Worm (Caenorhabditis elegans) whole organism, L3 larva: ENCODE measurements around the gene fbxa-100.

ENCODE experiments used
- ama-1 ChIP-seq: fragments of 150-350 bp; optimal IDR thresholded peaks from 2 replicates; lab custom pipeline; 2018
- elt-2 ChIP-seq: sonication (generic microtip); optimal IDR thresholded peaks from 2 replicates; lab custom pipeline; 2016; ENCODE audit warnings: missing genetic modification reagents, mild to moderate bottlenecking, missing genetic modification characterization, missing compliant biosample characterization
- elt-3 ChIP-seq, 3 experiments: fragments of 150-350 bp in 1 of 3; sonication (generic microtip) in 2 of 3; optimal IDR thresholded peaks; 2 replicates in 2 of 3; 4 replicates in 1 of 3; lab custom pipeline; 2014 to 2017; ENCODE audit warnings: missing biosample characterization in 3 of 3, missing genetic modification characterization in 3 of 3
- nhr-11 ChIP-seq: fragments of 150-350 bp; optimal IDR thresholded peaks from 2 replicates; lab custom pipeline; 2014; ENCODE audit warnings: missing biosample characterization, missing genetic modification characterization
- nhr-77 ChIP-seq: fragments of 150-350 bp; optimal IDR thresholded peaks from 2 replicates; lab custom pipeline; 2014; ENCODE audit warnings: missing biosample characterization, missing genetic modification characterization
- pqm-1 ChIP-seq: fragments of 150-350 bp; optimal IDR thresholded peaks from 2 replicates; lab custom pipeline; 2017; ENCODE audit warnings: missing biosample characterization, missing genetic modification characterization, inconsistent platforms
- skn-1 ChIP-seq: fragments of 150-350 bp; optimal IDR thresholded peaks from 2 replicates; lab custom pipeline; 2014; ENCODE audit warnings: missing biosample characterization, missing genetic modification characterization

DNA sequence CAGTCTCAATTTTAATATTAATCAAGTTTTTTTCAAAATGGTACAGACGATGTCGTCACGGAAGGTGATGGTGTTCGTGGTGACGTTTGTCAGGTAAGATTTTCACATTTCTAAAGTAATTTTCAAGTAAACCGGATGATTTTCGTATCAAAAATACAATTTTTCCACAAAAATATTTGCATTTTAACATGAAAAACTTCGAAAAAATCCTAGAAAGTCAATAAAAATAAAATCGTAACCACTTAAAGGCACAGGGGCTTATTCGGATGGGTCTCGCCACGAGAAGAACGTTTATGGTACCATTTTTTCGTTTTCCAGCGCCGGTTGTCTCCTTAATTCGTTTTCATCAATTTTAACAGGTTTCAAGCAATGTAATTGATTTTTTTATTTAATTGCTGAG is 37.6 kb downstream of the fbxa-100 start, which contains the start of gene T10C6.6:
- TF ChIP-seq skn-1 (no peak), pqm-1 (tag; lab: Kevin White, UChicago) (no peak), elt-2 (tag; lab: Kevin White, UChicago) (no peak), nhr-11 (tag; lab: Kevin White, UChicago) (no peak), elt-3 (tag; optimal IDR thresholded peaks at IDR 0.05; lab: Kevin White, UChicago) (no peak), nhr-77 (no peak), ama-1 (lab: Kevin White, UChicago) (no peak)
